Fruit fly (Drosophila melanogaster): ENCODE results near the gene up.

The up gene

DNA sequence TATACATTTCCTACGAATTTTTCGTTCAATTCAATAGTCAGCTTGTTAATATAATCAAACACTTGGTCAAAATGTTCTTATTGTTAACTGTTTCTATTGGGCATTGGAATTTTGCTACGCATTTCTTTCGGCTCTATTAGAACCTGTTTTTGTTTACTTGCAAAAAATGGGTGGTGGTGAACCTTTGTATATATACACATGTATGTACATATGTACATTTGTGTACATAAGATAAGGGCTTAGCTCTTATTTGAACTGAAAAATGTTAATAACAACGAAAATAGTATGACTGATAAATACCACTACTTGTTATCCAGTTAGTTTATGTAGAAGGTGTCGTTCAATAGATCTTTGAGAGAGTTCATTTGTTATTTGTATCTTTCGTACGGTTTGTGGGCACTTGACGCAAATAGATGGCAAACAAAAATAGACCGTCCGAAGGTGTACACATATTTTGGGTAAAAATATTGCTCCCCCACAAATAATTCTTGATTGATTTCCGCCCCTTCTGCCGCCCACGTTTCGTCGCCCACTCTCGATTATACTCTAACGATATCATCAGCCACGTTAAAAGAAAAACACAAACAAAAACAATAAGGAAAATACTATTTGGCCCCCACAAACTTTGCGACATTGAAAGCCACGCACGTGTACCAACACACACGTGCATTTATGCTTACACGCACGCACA lies 23.7 kb upstream of the up start (continued):
- TF ChIP-seq CG7987 (GFP tag; optimal IDR thresholded peaks at IDR 0.05) (no peak), CkIIα-i1 (GFP tag; IDR thresholded peaks at IDR 0.05) (no peak), CG13296 (GFP tag; optimal IDR thresholded peaks at IDR 0.05) (peak; percentile 33), Nf-YA (GFP tag; IDR thresholded peaks at IDR 0.05) (no peak), CG16779 (GFP tag; IDR thresholded peaks at IDR 0.05) (no peak), CG1792 (GFP tag; optimal IDR thresholded peaks at IDR 0.05) (peak; percentile 0), bab2 (GFP tag; optimal IDR thresholded peaks at IDR 0.05) (no peak), CG14710 (tag; optimal IDR thresholded peaks at IDR 0.05) (no peak), Bgb (GFP tag; IDR thresholded peaks at IDR 0.05; ENCODE audit: partially characterized antibody) (no peak), Rx (GFP tag; IDR thresholded peaks at IDR 0.05) (no peak), croc (GFP tag; conservative IDR thresholded peaks at IDR 0.05) (no peak), ase (GFP tag; IDR thresholded peaks at IDR 0.05) (no peak), CG10366 (GFP tag; IDR thresholded peaks at IDR 0.05) (no peak), hth (optimal IDR thresholded peaks at IDR 0.05) (no peak), MTF-1 (GFP tag; optimal IDR thresholded peaks at IDR 0.05; ENCODE audit: borderline replicate concordance) (peak; percentile 3), Abd-B (GFP tag; optimal IDR thresholded peaks at IDR 0.05) (no peak), Aef1 (GFP tag; IDR thresholded peaks at IDR 0.05) (no peak), CG17802 (tag; optimal IDR thresholded peaks at IDR 0.05) (no peak), aop (GFP tag; IDR thresholded peaks at IDR 0.05) (no peak), Max (GFP tag; optimal IDR thresholded peaks at IDR 0.05) (no peak), unpg (GFP tag; optimal IDR thresholded peaks at IDR 0.05) (no peak), trh (GFP tag; optimal IDR thresholded peaks at IDR 0.05) (no peak), CG31224 (GFP tag; IDR thresholded peaks at IDR 0.05) (no peak), Atf6 (GFP tag; IDR thresholded peaks at IDR 0.05) (peak; percentile 67; the same call in 1 of the 2 replicates), pfk (GFP tag; optimal IDR thresholded peaks at IDR 0.05) (peak; percentile 23), CG17568 (GFP tag; optimal IDR thresholded peaks at IDR 0.05) (peak; percentile 52), BtbVII (GFP tag; optimal IDR thresholded peaks at IDR 0.05) (peak; percentile 56), CG12236 (GFP tag; optimal IDR thresholded peaks at IDR 0.05) (no peak), so (GFP tag; IDR thresholded peaks at IDR 0.05) (no peak), dpn (GFP tag; optimal IDR thresholded peaks at IDR 0.05) (no peak), scrt (GFP tag; optimal IDR thresholded peaks at IDR 0.05) (peak; percentile 26), CG15696 (tag; optimal IDR thresholded peaks at IDR 0.05) (peak; percentile 68), CG2116 (GFP tag; optimal IDR thresholded peaks at IDR 0.05) (no peak), CG34376 (GFP tag; optimal IDR thresholded peaks at IDR 0.05) (no peak), CG12219 (GFP tag; optimal IDR thresholded peaks at IDR 0.05) (no peak), CG16815 (GFP tag; optimal IDR thresholded peaks at IDR 0.05) (no peak), vnd (GFP tag; IDR thresholded peaks at IDR 0.05; ENCODE audit: partially characterized antibody) (no peak), ATbp (GFP tag; optimal IDR thresholded peaks at IDR 0.05) (peak; percentile 32), Asciz (GFP tag; optimal IDR thresholded peaks at IDR 0.05) (peak; percentile 49), en (GFP tag; optimal IDR thresholded peaks at IDR 0.05) (no peak), CG14965 (GFP tag; optimal IDR thresholded peaks at IDR 0.05; ENCODE audit: borderline replicate concordance) (no peak), Dref (GFP tag; IDR thresholded peaks at IDR 0.05) (no peak), salm (tag; optimal IDR thresholded peaks at IDR 0.05) (no peak), lab (GFP tag; optimal IDR thresholded peaks at IDR 0.05) (peak; percentile 84), Hr78 (GFP tag; optimal IDR thresholded peaks at IDR 0.05) (no peak), cad (GFP tag; optimal IDR thresholded peaks at IDR 0.05) (no peak), CG8281 (tag; optimal IDR thresholded peaks at IDR 0.05) (peak; percentile 7), z (GFP tag; IDR thresholded peaks at IDR 0.05) (no peak), CG10321 (GFP tag; IDR thresholded peaks at IDR 0.05) (no peak), wdn (GFP tag; IDR thresholded peaks at IDR 0.05) (no peak)
